Fruit fly (Drosophila melanogaster) whole organism, embryonic: ENCODE data around the gene CG15435.
A peak's percentile ranks its signal among the peaks of the same experiment; 100 is the strongest.

Experiments used
- Awh ChIP-seq: fragments of 200-800 bp; sonication (Bioruptor generic); IDR thresholded peaks from 2 replicates; pipeline ENCODE4, ENCODE4 v1.3.6; 2022; ENCODE audit warnings: missing biosample characterization, missing genetic modification characterization
- CG10565 ChIP-seq: fragments of 200-800 bp; sonication (Bioruptor generic); optimal IDR thresholded peaks from 3 replicates; lab custom pipeline; 2016; ENCODE audit warnings: missing biosample characterization, mild to moderate bottlenecking, missing genetic modification characterization
- CG11696 ChIP-seq: fragments of 200-800 bp; sonication (Bioruptor generic); IDR thresholded peaks from 2 replicates; pipeline ENCODE4 v1.3.6; 2022; ENCODE audit warnings: missing biosample characterization, missing genetic modification characterization
- CG14860 ChIP-seq: fragments of 200-800 bp; sonication (Bioruptor generic); IDR thresholded peaks from 3 replicates; pipeline ENCODE4 v1.3.6; 2022; ENCODE audit warnings: missing biosample characterization, missing genetic modification characterization; ENCODE audit not compliant: partially characterized antibody
- CG15696 ChIP-seq: fragments of 200-800 bp; sonication (Bioruptor generic); optimal IDR thresholded peaks from 2 replicates; lab custom pipeline; 2019; ENCODE audit warnings: missing biosample characterization, mild to moderate bottlenecking, missing genetic modification characterization, moderate library complexity
- CG17361 ChIP-seq: fragments of 200-800 bp; sonication (Bioruptor generic); IDR thresholded peaks from 3 replicates; pipeline ENCODE4 v1.3.6; 2022; ENCODE audit warnings: missing biosample characterization, missing genetic modification characterization
- CG18011 ChIP-seq: fragments of 200-800 bp; sonication (Bioruptor generic); optimal IDR thresholded peaks from 2 replicates; lab custom pipeline; 2017; ENCODE audit warnings: missing biosample characterization, missing genetic modification characterization, mild to moderate bottlenecking, moderate library complexity, missing genotype
- CG3407 ChIP-seq: fragments of 200-800 bp; sonication (Bioruptor generic); optimal IDR thresholded peaks from 2 replicates; lab custom pipeline; 2018; ENCODE audit warnings: missing biosample characterization, mild to moderate bottlenecking, missing genetic modification characterization
- CG4328 ChIP-seq: fragments of 200-800 bp; sonication (Bioruptor generic); optimal IDR thresholded peaks from 3 replicates; lab custom pipeline; 2017; ENCODE audit warnings: missing biosample characterization, missing genetic modification reagents, missing genetic modification characterization
- CG7372 ChIP-seq: fragments of 200-800 bp; sonication (Bioruptor generic); IDR thresholded peaks from 2 replicates; pipeline ENCODE4 v1.3.6; 2022; ENCODE audit warnings: missing biosample characterization, missing genetic modification characterization
- CG7839 ChIP-seq: fragments of 200-800 bp; sonication (Bioruptor generic); optimal IDR thresholded peaks from 3 replicates; lab custom pipeline; 2018; ENCODE audit warnings: missing biosample characterization, mild to moderate bottlenecking, missing genetic modification characterization, moderate library complexity
- CG7963 ChIP-seq: fragments of 200-800 bp; sonication (Bioruptor generic); IDR thresholded peaks from 3 replicates; pipeline ENCODE4 v1.3.6; 2022; ENCODE audit warnings: missing biosample characterization, missing genetic modification characterization; ENCODE audit not compliant: partially characterized antibody
- CG8924 ChIP-seq: fragments of 200-800 bp; optimal IDR thresholded peaks from 3 replicates; lab custom pipeline; 2019; ENCODE audit warnings: missing biosample characterization, mild to moderate bottlenecking, missing genetic modification characterization, moderate library complexity
- CG8944 ChIP-seq: fragments of 200-800 bp; sonication (Bioruptor generic); optimal IDR thresholded peaks from 3 replicates; lab custom pipeline; 2016; ENCODE audit warnings: missing biosample characterization, missing genetic modification characterization
- CHES-1-like ChIP-seq: fragments of 200-800 bp; sonication (Bioruptor generic); optimal IDR thresholded peaks from 2 replicates; lab custom pipeline; 2016; ENCODE audit warnings: missing biosample characterization, missing genetic modification characterization
- D ChIP-seq, 2 experiments: fragments of 200-800 bp in 1 of 2; fragments of >200 bp in 1 of 2; sonication (Bioruptor generic) in 1 of 2; optimal IDR thresholded peaks; 2 replicates in 1 of 2; 3 replicates in 1 of 2; lab custom pipeline; 2017; ENCODE audit warnings: mild to moderate bottlenecking in 1 of 2, missing biosample characterization in 1 of 2, missing genetic modification characterization in 1 of 2, missing genetic modification reagents in 1 of 2
- Fer2 ChIP-seq: fragments of 200-800 bp; sonication (Bioruptor generic); optimal IDR thresholded peaks from 2 replicates; lab custom pipeline; 2018; ENCODE audit warnings: missing biosample characterization, mild to moderate bottlenecking, missing genetic modification characterization, moderate library complexity
- HHEX ChIP-seq: fragments of 200-800 bp; sonication (Bioruptor generic); optimal IDR thresholded peaks from 3 replicates; lab custom pipeline; 2017; ENCODE audit warnings: missing biosample characterization, mild to moderate bottlenecking, missing genetic modification characterization, missing genetic modification reagents
- MESR4 ChIP-seq: fragments of 200-800 bp; sonication (Bioruptor generic); optimal IDR thresholded peaks from 2 replicates; lab custom pipeline; 2018; ENCODE audit warnings: missing biosample characterization, mild to moderate bottlenecking, missing genetic modification characterization, moderate library complexity
- MTF-1 ChIP-seq: fragments of 200-800 bp; sonication (Bioruptor generic); optimal IDR thresholded peaks from 2 replicates; lab custom pipeline; 2018; ENCODE audit warnings: missing biosample characterization, mild to moderate bottlenecking, missing genetic modification characterization, borderline replicate concordance
- Pdp1 ChIP-seq, 2 experiments: fragments of 200-800 bp; sonication (Bioruptor generic); optimal IDR thresholded peaks; 3 replicates each; lab custom pipeline; 2016; ENCODE audit warnings: missing biosample characterization in 2 of 2, missing genetic modification characterization in 2 of 2, mild to moderate bottlenecking in 1 of 2, moderate library complexity in 1 of 2
- Rx ChIP-seq: fragments of 200-800 bp; sonication (Bioruptor generic); IDR thresholded peaks from 2 replicates; pipeline ENCODE4 v1.3.6; 2022; ENCODE audit warnings: missing biosample characterization, missing genetic modification characterization
- Xbp1 ChIP-seq: fragments of 200-800 bp; sonication (Bioruptor generic); optimal IDR thresholded peaks from 3 replicates; lab custom pipeline; 2016; ENCODE audit warnings: missing biosample characterization, mild to moderate bottlenecking, missing genetic modification characterization
- YL-1 ChIP-seq: fragments of 200-800 bp; sonication (Bioruptor generic); optimal IDR thresholded peaks from 3 replicates; lab custom pipeline; 2017; ENCODE audit warnings: missing biosample characterization, mild to moderate bottlenecking, missing genetic modification characterization
- cato ChIP-seq: fragments of 200-800 bp; sonication (Bioruptor generic); optimal IDR thresholded peaks from 2 replicates; lab custom pipeline; 2016; ENCODE audit warnings: missing biosample characterization, missing genetic modification characterization, borderline replicate concordance
- corto ChIP-seq: fragments of 200-800 bp; sonication (Bioruptor generic); optimal IDR thresholded peaks from 2 replicates; lab custom pipeline; 2016; ENCODE audit warnings: missing biosample characterization, mild to moderate bottlenecking, missing genetic modification characterization, moderate library complexity
- crc ChIP-seq: fragments of 200-800 bp; sonication (Bioruptor generic); optimal IDR thresholded peaks from 2 replicates; lab custom pipeline; 2016; ENCODE audit warnings: missing biosample characterization, missing genetic modification characterization
- danr ChIP-seq: fragments of 200-800 bp; sonication (Bioruptor generic); IDR thresholded peaks from 2 replicates; pipeline ENCODE4 v1.3.6; 2022; ENCODE audit warnings: missing biosample characterization, missing genetic modification characterization
- fd96Cb ChIP-seq: fragments of 200-800 bp; sonication (Bioruptor generic); optimal IDR thresholded peaks from 2 replicates; lab custom pipeline; 2018; ENCODE audit warnings: missing biosample characterization, mild to moderate bottlenecking, missing genetic modification characterization, moderate library complexity
- her ChIP-seq: fragments of 200-800 bp; sonication (Bioruptor generic); optimal IDR thresholded peaks from 2 replicates; lab custom pipeline; 2016; ENCODE audit warnings: missing biosample characterization, missing genetic modification characterization
- insv ChIP-seq, 2 experiments: fragments of 200-800 bp; sonication (Bioruptor generic); optimal IDR thresholded peaks; 3 replicates each; lab custom pipeline; 2016 to 2018; ENCODE audit warnings: missing biosample characterization in 2 of 2, missing genetic modification characterization in 2 of 2
- klu ChIP-seq: fragments of 200-800 bp; sonication (Bioruptor generic); IDR thresholded peaks from 2 replicates; pipeline ENCODE4 v1.3.6; 2022; ENCODE audit warnings: missing biosample characterization, missing genetic modification characterization
- luna ChIP-seq: fragments of 200-800 bp; sonication (Bioruptor generic); optimal IDR thresholded peaks from 2 replicates; lab custom pipeline; 2016; ENCODE audit warnings: missing biosample characterization, missing genetic modification characterization
- maf-S ChIP-seq: fragments of 200-800 bp; sonication (Bioruptor generic); optimal IDR thresholded peaks from 2 replicates; lab custom pipeline; 2016; ENCODE audit warnings: missing biosample characterization, missing genetic modification characterization
- peb ChIP-seq: fragments of 200-800 bp; sonication (Bioruptor generic); IDR thresholded peaks from 2 replicates; pipeline ENCODE4 v1.3.6; 2022; ENCODE audit warnings: missing biosample characterization, missing genetic modification characterization
- pros ChIP-seq: fragments of 200-800 bp; sonication (Bioruptor generic); optimal IDR thresholded peaks from 3 replicates; lab custom pipeline; 2019; ENCODE audit warnings: missing biosample characterization, mild to moderate bottlenecking, missing genetic modification characterization, moderate library complexity
- pzg ChIP-seq: fragments of 200-800 bp; sonication (Bioruptor generic); optimal IDR thresholded peaks from 3 replicates; lab custom pipeline; 2018; ENCODE audit warnings: missing biosample characterization, mild to moderate bottlenecking, missing genetic modification characterization, moderate library complexity
- ro ChIP-seq: fragments of 200-800 bp; sonication (Bioruptor generic); IDR thresholded peaks from 2 replicates; pipeline ENCODE4 v1.3.6; 2022; ENCODE audit warnings: missing biosample characterization, missing genetic modification characterization
- sens-2 ChIP-seq: fragments of 200-800 bp; sonication (Bioruptor generic); IDR thresholded peaks from 2 replicates; pipeline ENCODE4 v1.3.6; 2022; ENCODE audit warnings: missing biosample characterization, missing genetic modification characterization
- sim ChIP-seq: fragments of 200-800 bp; sonication (Bioruptor generic); IDR thresholded peaks from 2 replicates; pipeline ENCODE4 v1.3.6; 2022; ENCODE audit warnings: missing biosample characterization, missing genetic modification characterization
- sima ChIP-seq: fragments of 200-800 bp; sonication (Bioruptor generic); optimal IDR thresholded peaks from 2 replicates; lab custom pipeline; 2016; ENCODE audit warnings: missing biosample characterization, missing genetic modification characterization
- slp2 ChIP-seq: fragments of 200-800 bp; sonication (Bioruptor generic); optimal IDR thresholded peaks from 2 replicates; lab custom pipeline; 2016; ENCODE audit warnings: missing biosample characterization, missing genetic modification characterization
- sr ChIP-seq: fragments of 200-800 bp; sonication (Bioruptor generic); IDR thresholded peaks from 3 replicates; pipeline ENCODE4 v1.3.6; 2022; ENCODE audit warnings: missing biosample characterization, missing genetic modification characterization
- tna ChIP-seq: fragments of 200-800 bp; sonication (Bioruptor generic); IDR thresholded peaks from 2 replicates; pipeline ENCODE4 v1.3.6; 2022; ENCODE audit warnings: missing biosample characterization, missing genetic modification characterization; ENCODE audit not compliant: partially characterized antibody
- trem ChIP-seq: fragments of 200-800 bp; optimal IDR thresholded peaks from 3 replicates; lab custom pipeline; 2019; ENCODE audit warnings: missing biosample characterization, mild to moderate bottlenecking, missing genetic modification characterization, moderate library complexity
- tx ChIP-seq: fragments of 200-800 bp; sonication (Bioruptor generic); optimal IDR thresholded peaks from 2 replicates; lab custom pipeline; 2016; ENCODE audit warnings: missing biosample characterization, missing genetic modification characterization
- unc-4 ChIP-seq: fragments of 200-800 bp; sonication (Bioruptor generic); IDR thresholded peaks from 2 replicates; pipeline ENCODE4 v1.3.6; 2022; ENCODE audit warnings: missing biosample characterization, missing genetic modification characterization; ENCODE audit not compliant: partially characterized antibody
- usp ChIP-seq: fragments of >200 bp; optimal IDR thresholded peaks from 2 replicates; lab custom pipeline; 2017; ENCODE audit warnings: missing biosample characterization, missing genetic modification characterization
- wdn ChIP-seq: fragments of 200-800 bp; sonication (Bioruptor generic); IDR thresholded peaks from 2 replicates; pipeline ENCODE4 v1.3.6; 2022; ENCODE audit warnings: missing biosample characterization, missing genetic modification characterization
- zfh1 ChIP-seq: fragments of 200-800 bp; sonication (Bioruptor generic); IDR thresholded peaks from 3 replicates; pipeline ENCODE4 v1.3.6; 2022; ENCODE audit warnings: missing biosample characterization, missing genetic modification characterization

Gene CG15435

dm6 chr2L:4459543-4459942, at the start of gene CG15435, which contains the start of gene mRpL27 (continued):
- TF ChIP-seq danr (GFP tag; lab: Robert Waterston, UW) (no peak), slp2 (GFP tag; lab: Kevin White, UChicago) (no peak), CG4328 (GFP tag; lab: Kevin White, UChicago) (peak; percentile 42), CG14860 (peak; percentile 25; the same call in 1 of the 3 replicates), zfh1 (GFP tag; lab: Robert Waterston, UW) (no peak), D (optimal IDR thresholded peaks at IDR 0.05; lab: Kevin White, UChicago) (no peak), D (GFP tag; optimal IDR thresholded peaks at IDR 0.05; lab: Kevin White, UChicago) (no peak), her (GFP tag; lab: Kevin White, UChicago) (no peak), CG7372 (no peak), trem (tag; lab: Kevin White, UChicago) (peak; percentile 75), Pdp1 (GFP tag; optimal IDR thresholded peaks at IDR 0.05; lab: Kevin White, UChicago) (peak in 1 of 2 experiments; percentile 95), CG7963 (GFP tag; lab: Robert Waterston, UW) (no peak), peb (GFP tag; lab: Robert Waterston, UW) (no peak), MESR4 (no peak), YL-1 (peak; percentile 75), unc-4 (GFP tag; lab: Robert Waterston, UW) (no peak), MTF-1 (no peak), CG15696 (peak; percentile 30), usp (GFP tag; lab: Kevin White, UChicago) (no peak), HHEX (GFP tag; lab: Kevin White, UChicago) (peak; percentile 34), klu (GFP tag; lab: Robert Waterston, UW) (peak; percentile 28; the same call in 1 of the 2 replicates), Rx (0 out of 2 replicates have a peak, but pooled peaks have one; percentile 14), crc (GFP tag; lab: Kevin White, UChicago) (no peak), CG7839 (tag; lab: Kevin White, UChicago) (peak; percentile 49), corto (no peak), Xbp1 (GFP tag; lab: Kevin White, UChicago) (peak; percentile 26), insv (GFP tag; optimal IDR thresholded peaks at IDR 0.05; lab: Kevin White, UChicago) (no peak), pros (GFP tag; lab: Kevin White, UChicago) (no peak), cato (GFP tag; lab: Kevin White, UChicago) (peak; percentile 11), sim (GFP tag; lab: Robert Waterston, UW) (no peak), Fer2 (tag; lab: Kevin White, UChicago) (peak; percentile 16), luna (GFP tag; lab: Kevin White, UChicago) (no peak), ro (GFP tag; lab: Robert Waterston, UW) (no peak), CG18011 (GFP tag; lab: Kevin White, UChicago) (no peak), Awh (GFP tag; lab: Robert Waterston, UW) (no peak), fd96Cb (tag; lab: Kevin White, UChicago) (no peak), CG10565 (GFP tag; lab: Kevin White, UChicago) (no peak), CG8944 (GFP tag; lab: Kevin White, UChicago) (no peak), CG17361 (GFP tag; lab: Robert Waterston, UW) (peak; percentile 59; the same call in 1 of the 3 replicates), CG8924 (tag; lab: Kevin White, UChicago) (peak; percentile 56), CHES-1-like (no peak), sens-2 (no peak), tx (GFP tag; lab: Kevin White, UChicago) (no peak), maf-S (no peak), sr (GFP tag; lab: Robert Waterston, UW) (0 out of 3 replicates have a peak, but pooled peaks have one; percentile 22), pzg (GFP tag; lab: Kevin White, UChicago) (peak; percentile 75), sima (GFP tag; lab: Kevin White, UChicago) (no peak), CG11696 (GFP tag; lab: Robert Waterston, UW) (no peak), CG3407 (GFP tag; lab: Kevin White, UChicago) (no peak), wdn (no peak), tna (GFP tag; lab: Robert Waterston, UW) (no peak)
